Worm (Caenorhabditis elegans) whole organism, L4/young adult: ENCODE results near the gene clec-227.

Experiments
- dao-5 ChIP-seq: sonication (generic microtip); optimal IDR thresholded peaks from 2 replicates; lab custom pipeline; 2016; ENCODE audit warnings: missing genotype, missing genetic modification characterization, moderate library complexity, missing compliant biosample characterization
- him-1 ChIP-seq: sonication (generic microtip); optimal IDR thresholded peaks from 2 replicates; lab custom pipeline; 2016; ENCODE audit warnings: missing genotype, missing genetic modification reagents, missing genetic modification characterization, missing compliant biosample characterization

ce11 chrV:14510746-14511145 is 38.4 kb downstream of the clec-227 start, which contains the start of gene R02D5.9:
- TF ChIP-seq him-1 (tag; lab: Kevin White, UChicago) = no peak
- TF ChIP-seq dao-5 (tag; lab: Kevin White, UChicago) = no peak
